Fruit fly (Drosophila melanogaster): ENCODE measurements around the gene CG15544.

CG15544 gene

DNA sequence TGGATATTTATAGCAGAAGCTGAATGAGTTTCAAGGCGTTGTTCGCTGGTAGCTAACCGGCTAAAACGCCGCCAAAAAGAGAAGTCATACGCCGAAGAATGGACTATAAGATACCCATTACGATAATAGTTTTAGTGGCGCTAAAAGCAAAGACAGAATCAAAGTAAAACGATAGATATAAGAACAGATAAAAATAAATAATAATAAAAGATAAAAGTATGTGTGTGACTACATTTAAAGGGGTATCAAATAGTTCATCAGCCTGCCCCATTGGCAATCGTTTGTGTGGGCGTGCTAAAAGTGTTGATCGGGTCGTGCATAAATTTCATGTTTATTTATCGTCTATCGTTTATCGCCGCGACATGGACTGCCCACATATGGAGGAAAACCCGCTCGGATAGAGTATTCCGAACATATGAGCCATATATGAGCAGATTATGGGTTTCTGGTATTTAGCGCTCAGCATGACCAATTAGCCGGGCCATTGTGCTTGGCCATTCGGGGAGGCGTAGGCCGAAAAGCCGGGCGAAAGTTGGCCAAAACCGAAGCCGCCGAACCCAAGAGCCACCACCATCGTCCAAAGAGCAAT is 30.2 kb upstream of the CG15544 start (continued):
- TF ChIP-seq CG8281 (tag; optimal IDR thresholded peaks at IDR 0.05) = peak; percentile 14
- peak; percentile 76 for TF ChIP-seq tgo (GFP tag; IDR thresholded peaks at IDR 0.05)
- peak; percentile 66 for TF ChIP-seq CG7372 (GFP tag; IDR thresholded peaks at IDR 0.05)
- TF ChIP-seq crc (GFP tag; optimal IDR thresholded peaks at IDR 0.05) = no peak
- no peak for TF ChIP-seq CG2202 (tag; optimal IDR thresholded peaks at IDR 0.05)
- no peak for TF ChIP-seq emc (GFP tag; optimal IDR thresholded peaks at IDR 0.05)
- no peak for TF ChIP-seq dati (GFP tag; IDR thresholded peaks at IDR 0.05)
- TF ChIP-seq Ssrp (tag; optimal IDR thresholded peaks at IDR 0.05) = peak; percentile 51
- peak; percentile 57 for TF ChIP-seq ssp (GFP tag; IDR thresholded peaks at IDR 0.05)
- TF ChIP-seq fu2 (GFP tag; optimal IDR thresholded peaks at IDR 0.05) = no peak
- no peak for TF ChIP-seq z (GFP tag; IDR thresholded peaks at IDR 0.05)
- TF ChIP-seq aop (GFP tag; IDR thresholded peaks at IDR 0.05) = no peak
- TF ChIP-seq Lpt (GFP tag; optimal IDR thresholded peaks at IDR 0.05) = no peak
- no peak for TF ChIP-seq Elba2 (GFP tag; optimal IDR thresholded peaks at IDR 0.05)
- TF ChIP-seq trem (tag; optimal IDR thresholded peaks at IDR 0.05) = peak; percentile 34
- TF ChIP-seq gfzf (GFP tag; optimal IDR thresholded peaks at IDR 0.05) = no peak
- TF ChIP-seq B-H2 (GFP tag; optimal IDR thresholded peaks at IDR 0.05) = no peak
- TF ChIP-seq ham (GFP tag; IDR thresholded peaks at IDR 0.05) = peak; percentile 24; the same call in 1 of the 2 replicates
- peak; percentile 9 for TF ChIP-seq CG15011 (GFP tag; optimal IDR thresholded peaks at IDR 0.05)
- TF ChIP-seq CG14860 (GFP tag; IDR thresholded peaks at IDR 0.05; ENCODE audit: partially characterized antibody) = peak; percentile 73; the same call in 2 of the 3 replicates
- no peak for TF ChIP-seq Max (GFP tag; optimal IDR thresholded peaks at IDR 0.05)
- TF ChIP-seq tup (GFP tag; optimal IDR thresholded peaks at IDR 0.05) = no peak
- no peak for TF ChIP-seq CG9876 (GFP tag; optimal IDR thresholded peaks at IDR 0.05)
- no peak for TF ChIP-seq schlank (tag; optimal IDR thresholded peaks at IDR 0.05)
- no peak for TF ChIP-seq CG16863 (GFP tag; optimal IDR thresholded peaks at IDR 0.05)
- TF ChIP-seq HHEX (GFP tag; optimal IDR thresholded peaks at IDR 0.05) = peak; percentile 67
- no peak for TF ChIP-seq pnt (GFP tag; optimal IDR thresholded peaks at IDR 0.05)
- TF ChIP-seq CG11560 (tag; IDR thresholded peaks at IDR 0.05) = peak; percentile 58; the same call in 1 of the 3 replicates
- no peak for TF ChIP-seq Kr (GFP tag; optimal IDR thresholded peaks at IDR 0.05)
- TF ChIP-seq Rx (GFP tag; IDR thresholded peaks at IDR 0.05) = peak; percentile 50; the same call in 1 of the 2 replicates
- TF ChIP-seq dm (GFP tag; optimal IDR thresholded peaks at IDR 0.05) = no peak
- TF ChIP-seq abd-A (tag; optimal IDR thresholded peaks at IDR 0.05) = peak; percentile 44
- TF ChIP-seq h (optimal IDR thresholded peaks at IDR 0.05) = no peak
- peak; percentile 17 for TF ChIP-seq salm (tag; optimal IDR thresholded peaks at IDR 0.05)
- no peak for TF ChIP-seq onecut (GFP tag; IDR thresholded peaks at IDR 0.05)
- peak; percentile 38 for TF ChIP-seq CG12219 (GFP tag; optimal IDR thresholded peaks at IDR 0.05)
- TF ChIP-seq HLH4C (GFP tag; IDR thresholded peaks at IDR 0.05; ENCODE audit: partially characterized antibody) = peak; percentile 74; the same call in 2 of the 3 replicates
- peak; percentile 90 for TF ChIP-seq dysf (GFP tag; IDR thresholded peaks at IDR 0.05)
- no peak for TF ChIP-seq chif (GFP tag; optimal IDR thresholded peaks at IDR 0.05)
- no peak for TF ChIP-seq CG4328 (GFP tag; optimal IDR thresholded peaks at IDR 0.05)
- TF ChIP-seq sens-2 (GFP tag; IDR thresholded peaks at IDR 0.05) = no peak
- no peak for TF ChIP-seq stwl (tag; optimal IDR thresholded peaks at IDR 0.05)
- peak; percentile 85 for TF ChIP-seq Med (GFP tag)
- TF ChIP-seq row (GFP tag; IDR thresholded peaks at IDR 0.05) = peak; percentile 86
- no peak for TF ChIP-seq Tbp (GFP tag; optimal IDR thresholded peaks at IDR 0.05)
- no peak; the same call in 2 of the 3 replicates for TF ChIP-seq CG6175 (GFP tag; IDR thresholded peaks at IDR 0.05)
- peak; percentile 36 for TF ChIP-seq ems (GFP tag; optimal IDR thresholded peaks at IDR 0.05)
- no peak for TF ChIP-seq fru (optimal IDR thresholded peaks at IDR 0.05)
- no peak for TF ChIP-seq luna (GFP tag; optimal IDR thresholded peaks at IDR 0.05)
- no peak for TF ChIP-seq ac (GFP tag; optimal IDR thresholded peaks at IDR 0.05)
- no peak for TF ChIP-seq CG42726 (GFP tag; IDR thresholded peaks at IDR 0.05; ENCODE audit: partially characterized antibody)
- peak; percentile 18; the same call in 1 of the 2 replicates for TF ChIP-seq Adf1 (GFP tag; IDR thresholded peaks at IDR 0.05)

Data from whole organism, embryonic.